Worm (Caenorhabditis elegans): Measurements from ENCODE around the gene T05C7.8.

T05C7.8 gene

ce11 chrIV:121607-122006 is 45.4 kb downstream of the T05C7.8 start, which contains the start of gene tut-1:
Gene tut-1, minus strand, starts transcription at chrIV:121707.
- TF ChIP-seq hlh-8 (tag; optimal IDR thresholded peaks at IDR 0.05) (no peak), ceh-45 (GFP tag; IDR thresholded peaks at IDR 0.05) (no peak), lin-11 (tag; optimal IDR thresholded peaks at IDR 0.05) (no peak), unc-86 (tag; optimal IDR thresholded peaks at IDR 0.05) (no peak), pqm-1 (tag; optimal IDR thresholded peaks at IDR 0.05) (no peak)
